Worm (Caenorhabditis elegans): ENCODE data around the gene F09C6.3.

The F09C6.3 gene

ce11 chrV:16852002-16852401 is 28.0 kb downstream of the F09C6.3 start, which contains the start of gene clec-37:
clec-37 (minus strand) TSS chrV:16852102.
- no peak for TF ChIP-seq him-1 (tag; optimal IDR thresholded peaks at IDR 0.05)
- TF ChIP-seq W03F9.2 (tag; optimal IDR thresholded peaks at IDR 0.05) = no peak
- TF ChIP-seq dao-5 (tag; optimal IDR thresholded peaks at IDR 0.05) = no peak

- TF ChIP-seq W03F9.2 (tag; optimal IDR thresholded peaks at IDR 0.05) (no peak), him-1 (tag; optimal IDR thresholded peaks at IDR 0.05) (no peak), dao-5 (tag; optimal IDR thresholded peaks at IDR 0.05) (no peak)
These were observed 31.5 kb downstream of the F09C6.3 start, which contains the start of the genes clec-36 and clec-26 for ce11 chrV:16848498-16848897. clec-36 (minus strand) TSS chrV:16848598. clec-26 (plus strand) TSS chrV:16848611.

ce11 chrV:16842941-16843340 is 37.0 kb downstream of the F09C6.3 start, which contains the start of gene clec-25:
clec-25 (plus strand) TSS chrV:16843241.
- no peak for TF ChIP-seq dao-5 (tag; optimal IDR thresholded peaks at IDR 0.05)
- TF ChIP-seq him-1 (tag; optimal IDR thresholded peaks at IDR 0.05) = no peak
- no peak for TF ChIP-seq W03F9.2 (tag; optimal IDR thresholded peaks at IDR 0.05)

- TF ChIP-seq him-1 (tag; optimal IDR thresholded peaks at IDR 0.05) (no peak), dao-5 (tag; optimal IDR thresholded peaks at IDR 0.05) (no peak), W03F9.2 (tag; optimal IDR thresholded peaks at IDR 0.05) (no peak)
These were observed 39.0 kb downstream of the F09C6.3 start, which contains the start of gene clec-40 for ce11 chrV:16840961-16841360. clec-40 (minus strand) TSS chrV:16841061.

ce11 chrV:16840283-16840682 is 39.7 kb downstream of the F09C6.3 start:
- no peak for TF ChIP-seq him-1 (tag; optimal IDR thresholded peaks at IDR 0.05)
- TF ChIP-seq W03F9.2 (tag; optimal IDR thresholded peaks at IDR 0.05) = no peak

ce11 chrV:16838435-16838834 is 41.5 kb downstream of the F09C6.3 start:
- TF ChIP-seq him-1 (tag; optimal IDR thresholded peaks at IDR 0.05) = no peak
- TF ChIP-seq W03F9.2 (tag; optimal IDR thresholded peaks at IDR 0.05) = no peak
- TF ChIP-seq dao-5 (tag; optimal IDR thresholded peaks at IDR 0.05) = no peak

ce11 chrV:16836100-16836499 is 43.9 kb downstream of the F09C6.3 start:
- TF ChIP-seq dao-5 (tag; optimal IDR thresholded peaks at IDR 0.05) (no peak), W03F9.2 (tag; optimal IDR thresholded peaks at IDR 0.05) (no peak), him-1 (tag; optimal IDR thresholded peaks at IDR 0.05) (no peak)

- TF ChIP-seq dao-5 (tag; optimal IDR thresholded peaks at IDR 0.05) (no peak), W03F9.2 (tag; optimal IDR thresholded peaks at IDR 0.05) (no peak), him-1 (tag; optimal IDR thresholded peaks at IDR 0.05) (no peak)
These were observed 45.0 kb downstream of the F09C6.3 start, which contains the start of gene tni-3 for ce11 chrV:16834989-16835388. tni-3 (minus strand) TSS chrV:16835128.

ce11 chrV:16833672-16834071 is 46.3 kb downstream of the F09C6.3 start:
- no peak for TF ChIP-seq dao-5 (tag; optimal IDR thresholded peaks at IDR 0.05)
- TF ChIP-seq him-1 (tag; optimal IDR thresholded peaks at IDR 0.05) = no peak
- TF ChIP-seq W03F9.2 (tag; optimal IDR thresholded peaks at IDR 0.05) = no peak

- TF ChIP-seq him-1 (tag; optimal IDR thresholded peaks at IDR 0.05) (no peak), dao-5 (tag; optimal IDR thresholded peaks at IDR 0.05) (no peak), W03F9.2 (tag; optimal IDR thresholded peaks at IDR 0.05) (no peak)
These were observed 47.1 kb downstream of the F09C6.3 start, which contains the start of gene phy-3 for ce11 chrV:16832865-16833264. phy-3 (plus strand) TSS chrV:16833165.

- TF ChIP-seq dao-5 (tag; optimal IDR thresholded peaks at IDR 0.05) (no peak), W03F9.2 (tag; optimal IDR thresholded peaks at IDR 0.05) (no peak), him-1 (tag; optimal IDR thresholded peaks at IDR 0.05) (no peak)
These were observed 48.0 kb downstream of the F09C6.3 start, which contains the start of gene srh-215 for ce11 chrV:16831921-16832320. srh-215 (minus strand) TSS chrV:16832021.

- TF ChIP-seq dao-5 (tag; optimal IDR thresholded peaks at IDR 0.05) = no peak
- TF ChIP-seq him-1 (tag; optimal IDR thresholded peaks at IDR 0.05) = no peak
- TF ChIP-seq W03F9.2 (tag; optimal IDR thresholded peaks at IDR 0.05) = no peak
These were observed 48.6 kb downstream of the F09C6.3 start for ce11 chrV:16831310-16831709.

ce11 chrV:16829396-16829795 is 50.6 kb downstream of the F09C6.3 start, which contains the start of gene srh-214:
srh-214 (minus strand) TSS chrV:16829755.
- TF ChIP-seq W03F9.2 (tag; optimal IDR thresholded peaks at IDR 0.05) = no peak
- TF ChIP-seq him-1 (tag; optimal IDR thresholded peaks at IDR 0.05) = no peak
- TF ChIP-seq dao-5 (tag; optimal IDR thresholded peaks at IDR 0.05) = no peak
